Fruit fly (Drosophila melanogaster): ENCODE results near the gene Gapvd1.

The Gapvd1 gene

DNA sequence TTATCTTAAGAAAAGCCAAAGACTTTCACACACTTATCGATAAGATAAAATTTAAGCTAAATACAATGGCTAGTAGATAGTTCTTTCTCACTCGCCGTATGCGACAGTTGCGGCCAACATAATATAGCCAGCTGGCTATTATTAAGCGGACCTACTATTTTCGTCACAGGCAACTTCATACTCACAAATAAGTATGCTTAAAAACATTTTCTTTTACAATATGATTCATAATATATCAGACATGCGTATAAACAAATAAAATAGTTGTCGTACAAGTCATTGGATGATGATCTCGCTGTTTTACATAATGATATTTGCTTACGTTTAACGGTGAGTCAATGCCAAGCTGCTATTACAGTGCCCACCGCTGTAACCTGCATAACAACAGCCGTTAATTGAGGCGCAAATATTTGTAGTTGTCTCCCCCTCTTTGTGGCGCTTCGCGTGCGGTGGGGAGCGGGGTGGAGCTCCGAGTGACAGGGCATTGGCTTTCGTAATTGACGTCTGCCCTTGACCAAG, 1.1 kb downstream of the Gapvd1 start (continued):
- TF ChIP-seq CG15479 (GFP tag; optimal IDR thresholded peaks at IDR 0.05) (no peak), tx (GFP tag; optimal IDR thresholded peaks at IDR 0.05) (peak; percentile 21), CG18011 (GFP tag; optimal IDR thresholded peaks at IDR 0.05) (peak; percentile 11), yki (optimal IDR thresholded peaks at IDR 0.05) (no peak), Abd-B (GFP tag; optimal IDR thresholded peaks at IDR 0.05) (peak; percentile 59), rib (GFP tag; IDR thresholded peaks at IDR 0.05) (peak; percentile 33; the same call in 1 of the 2 replicates), da (GFP tag; optimal IDR thresholded peaks at IDR 0.05) (peak; percentile 5), bowl (GFP tag; IDR thresholded peaks at IDR 0.05) (no peak), CG1832 (GFP tag; optimal IDR thresholded peaks at IDR 0.05) (no peak), ci (GFP tag; IDR thresholded peaks at IDR 0.05) (peak; percentile 69; the same call in 2 of the 3 replicates), CG14667 (GFP tag; IDR thresholded peaks at IDR 0.05) (peak; percentile 40; the same call in 1 of the 2 replicates), CG1233 (GFP tag; optimal IDR thresholded peaks at IDR 0.05) (peak; percentile 50), CG15696 (tag; optimal IDR thresholded peaks at IDR 0.05) (peak; percentile 42), CG18599 (GFP tag; optimal IDR thresholded peaks at IDR 0.05) (peak; percentile 77), Doc2 (GFP tag; IDR thresholded peaks at IDR 0.05) (0 out of 2 replicates have a peak, but pooled peaks have one; percentile 6), dysf (GFP tag; IDR thresholded peaks at IDR 0.05) (peak; percentile 77), hth (optimal IDR thresholded peaks at IDR 0.05) (no peak), ato (GFP tag; IDR thresholded peaks at IDR 0.05; ENCODE audit: partially characterized antibody) (no peak), klu (GFP tag; IDR thresholded peaks at IDR 0.05) (0 out of 2 replicates have a peak, but pooled peaks have one; percentile 19), CG4282 (GFP tag; optimal IDR thresholded peaks at IDR 0.05) (no peak), CG34224 (GFP tag; IDR thresholded peaks at IDR 0.05; ENCODE audit: partially characterized antibody) (no peak), ab (GFP tag; optimal IDR thresholded peaks at IDR 0.05) (no peak), CG1529 (GFP tag; optimal IDR thresholded peaks at IDR 0.05) (peak; percentile 57), CG17359 (tag; optimal IDR thresholded peaks at IDR 0.05) (peak; percentile 66), CG11247 (GFP tag; IDR thresholded peaks at IDR 0.05) (peak; percentile 26; the same call in 1 of the 2 replicates), chinmo (GFP tag; IDR thresholded peaks at IDR 0.05; ENCODE audit: partially characterized antibody) (peak; percentile 93), BEAF-32 (GFP tag; optimal IDR thresholded peaks at IDR 0.05) (no peak), CG15601 (tag; optimal IDR thresholded peaks at IDR 0.05) (peak; percentile 56), jumu (GFP tag; optimal IDR thresholded peaks at IDR 0.05) (peak; percentile 55), CG10959 (GFP tag; IDR thresholded peaks at IDR 0.05) (no peak), Asciz (GFP tag; optimal IDR thresholded peaks at IDR 0.05) (peak; percentile 71), CG4328 (GFP tag; optimal IDR thresholded peaks at IDR 0.05) (peak; percentile 51), CG11456 (GFP tag; IDR thresholded peaks at IDR 0.05) (no peak; the same call in 2 of the 3 replicates), CG7357 (GFP tag; IDR thresholded peaks at IDR 0.05) (0 out of 3 replicates have a peak, but pooled peaks have one; percentile 37), nmo (GFP tag; optimal IDR thresholded peaks at IDR 0.05) (peak; percentile 77), toy (GFP tag; IDR thresholded peaks at IDR 0.05) (no peak), CG8290 (GFP tag; optimal IDR thresholded peaks at IDR 0.05) (no peak), CG8290 (tag; optimal IDR thresholded peaks at IDR 0.05) (no peak), Trl (optimal IDR thresholded peaks at IDR 0.05) (no peak), Trl (GFP tag; optimal IDR thresholded peaks at IDR 0.05) (peak; percentile 73), dmrt99B (tag; optimal IDR thresholded peaks at IDR 0.05) (peak; percentile 83), CG10321 (GFP tag; IDR thresholded peaks at IDR 0.05) (no peak), Fer1 (GFP tag; optimal IDR thresholded peaks at IDR 0.05) (peak; percentile 77), so (GFP tag; IDR thresholded peaks at IDR 0.05) (peak; percentile 58; the same call in 1 of the 3 replicates), Hr39 (optimal IDR thresholded peaks at IDR 0.05) (no peak), Dfd (GFP tag; optimal IDR thresholded peaks at IDR 0.05) (no peak), caup (GFP tag; optimal IDR thresholded peaks at IDR 0.05; ENCODE audit: severe bottlenecking) (peak; percentile 60), CG3163 (GFP tag; optimal IDR thresholded peaks at IDR 0.05) (peak; percentile 32), CG18476 (GFP tag; optimal IDR thresholded peaks at IDR 0.05) (peak; percentile 30), CG14014 (GFP tag; IDR thresholded peaks at IDR 0.05) (peak; percentile 72), wdn (GFP tag; IDR thresholded peaks at IDR 0.05) (no peak), Sox100B (GFP tag; optimal IDR thresholded peaks at IDR 0.05) (peak; percentile 82)

Data from whole organism, embryonic.